Worm (Caenorhabditis elegans): ENCODE data around the gene ZK1248.17.

Gene ZK1248.17

DNA sequence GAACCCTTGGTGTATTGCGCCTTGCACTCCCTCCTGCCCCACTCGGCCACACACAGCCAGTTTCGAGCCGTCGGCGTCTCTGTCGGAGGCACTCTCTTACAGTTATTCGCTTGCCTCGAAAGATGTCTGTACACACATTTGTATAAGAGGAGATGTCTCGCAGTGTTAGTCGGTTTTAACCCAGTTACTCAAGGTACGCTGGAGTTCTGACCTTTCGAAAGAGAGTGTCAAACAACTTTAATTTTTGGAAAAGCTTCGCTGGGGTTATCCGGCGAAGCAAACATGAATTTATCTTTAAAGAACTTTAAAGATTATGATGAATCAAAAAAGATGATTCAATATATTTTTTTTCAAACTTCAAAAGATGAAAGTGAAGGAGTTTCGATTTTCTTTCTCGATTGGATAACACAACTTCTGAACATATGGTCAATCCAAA, 629 bp downstream of the ZK1248.17 start (continued):
- TF ChIP-seq nhr-237 (tag; optimal IDR thresholded peaks at IDR 0.05) = peak; percentile 98
- TF ChIP-seq pax-3 (tag; optimal IDR thresholded peaks at IDR 0.05) = peak; percentile 99
- peak; percentile 99 for TF ChIP-seq isw-1 (GFP tag; IDR thresholded peaks at IDR 0.05)
- peak; percentile 100 for TF ChIP-seq swsn-7 (tag; optimal IDR thresholded peaks at IDR 0.05)
- peak; percentile 79 for TF ChIP-seq hlh-4 (tag; optimal IDR thresholded peaks at IDR 0.05)
- TF ChIP-seq irx-1 (tag; optimal IDR thresholded peaks at IDR 0.05) = peak; percentile 100
- peak; percentile 75 for TF ChIP-seq F16B12.6 (tag; optimal IDR thresholded peaks at IDR 0.05)
- TF ChIP-seq mdl-1 (tag; optimal IDR thresholded peaks at IDR 0.05) = peak; percentile 46 to 94
- peak; percentile 99 for TF ChIP-seq sox-4 (tag; optimal IDR thresholded peaks at IDR 0.05)
- peak; percentile 99 for TF ChIP-seq zag-1 (tag; optimal IDR thresholded peaks at IDR 0.05)
- peak; percentile 99 for TF ChIP-seq fkh-10 (GFP tag; optimal IDR thresholded peaks at IDR 0.05)
- peak; percentile 99 for TF ChIP-seq mep-1 (tag; optimal IDR thresholded peaks at IDR 0.05)
- peak; percentile 100 for TF ChIP-seq snpc-4 (tag; optimal IDR thresholded peaks at IDR 0.05)
- peak; percentile 81 for TF ChIP-seq C34B4.2 (tag; optimal IDR thresholded peaks at IDR 0.05)
- TF ChIP-seq tbx-2 (tag; optimal IDR thresholded peaks at IDR 0.05) = peak; percentile 100
- peak in 5 of 6 experiments; percentile 91 to 99 (median 95) for TF ChIP-seq elt-3 (tag; optimal IDR thresholded peaks at IDR 0.05)
- TF ChIP-seq rnt-1 (tag; optimal IDR thresholded peaks at IDR 0.05) = peak; percentile 98

DNA sequence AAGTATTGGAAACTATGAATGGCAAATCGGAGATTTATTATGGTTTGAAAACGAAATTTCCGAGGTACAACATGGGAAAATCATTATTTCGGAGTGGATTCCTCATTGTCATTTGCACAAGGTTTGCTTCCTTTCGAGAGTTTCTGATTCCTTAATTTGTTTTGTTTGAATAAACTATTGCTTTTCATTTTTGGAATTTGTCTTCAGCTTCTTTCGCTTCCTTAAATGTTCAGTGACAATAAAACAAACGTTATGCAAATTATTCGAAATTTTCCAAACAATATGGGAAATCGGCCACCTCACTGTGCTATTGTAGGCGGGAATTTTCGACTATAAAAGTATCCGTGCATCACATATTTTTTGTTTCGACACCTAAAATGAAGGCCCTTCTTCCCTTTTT, 3.5 kb downstream of the ZK1248.17 start, which contains the start of gene nep-25:
nep-25 (plus strand) TSS at position 375 of the 400 bp plus-strand sequence.
- no peak for TF ChIP-seq skn-1 (tag; optimal IDR thresholded peaks at IDR 0.05)
- TF ChIP-seq blmp-1 (tag; optimal IDR thresholded peaks at IDR 0.05) = no peak
- no peak for TF ChIP-seq mef-2 (tag; optimal IDR thresholded peaks at IDR 0.05)
- no peak for TF ChIP-seq irx-1 (tag; optimal IDR thresholded peaks at IDR 0.05)
- no peak for TF ChIP-seq alr-1 (tag; optimal IDR thresholded peaks at IDR 0.05; ENCODE audit: borderline replicate concordance)
- TF ChIP-seq ceh-88 (GFP tag; IDR thresholded peaks at IDR 0.05) = no peak
- TF ChIP-seq nhr-90 (tag; optimal IDR thresholded peaks at IDR 0.05; ENCODE audit: poor library complexity) = no peak
- TF ChIP-seq fos-1 (tag; optimal IDR thresholded peaks at IDR 0.05) = no peak

DNA sequence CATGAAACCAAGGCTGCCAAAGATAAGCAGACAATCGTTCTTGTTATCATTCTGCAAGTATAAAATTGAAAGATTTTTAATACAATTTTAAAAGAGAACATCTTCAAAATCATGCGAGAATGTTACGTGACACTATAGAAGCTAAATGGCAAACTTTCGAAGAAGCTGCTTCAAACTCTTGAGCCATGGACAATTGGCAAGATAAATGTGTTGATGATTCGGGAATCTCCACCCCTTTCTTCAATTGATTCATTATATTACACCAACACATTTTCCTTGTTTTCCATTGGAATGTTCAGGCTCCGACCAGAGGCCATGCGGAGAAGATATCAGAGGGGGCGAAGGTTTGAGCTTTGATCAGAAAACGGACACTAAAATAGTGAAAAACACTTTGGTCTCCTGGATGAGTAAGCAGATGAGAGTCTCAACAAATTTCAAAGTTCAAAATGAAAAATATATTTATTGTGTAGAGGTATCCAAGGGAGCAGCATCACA, 4.2 kb downstream of the ZK1248.17 start, which contains the start of gene lec-5:
lec-5 (minus strand) TSS at position 51 of the 495 bp plus-strand sequence.
- TF ChIP-seq dsc-1 (tag; optimal IDR thresholded peaks at IDR 0.05) (peak; percentile 56), rnt-1 (tag; optimal IDR thresholded peaks at IDR 0.05) (peak; percentile 56), lin-14 (GFP tag; optimal IDR thresholded peaks at IDR 0.05) (peak; percentile 72), snu-23 (GFP tag; optimal IDR thresholded peaks at IDR 0.05) (peak; percentile 23), nhr-19 (GFP tag; conservative IDR thresholded peaks at IDR 0.05) (peak; percentile 38), pag-3 (tag; optimal IDR thresholded peaks at IDR 0.05; ENCODE audit: borderline replicate concordance, insufficient read depth) (peak; percentile 79), swsn-7 (tag; optimal IDR thresholded peaks at IDR 0.05) (no peak), hlh-4 (tag; optimal IDR thresholded peaks at IDR 0.05) (no peak), ceh-63 (GFP tag; optimal IDR thresholded peaks at IDR 0.05) (no peak), aly-2 (tag; optimal IDR thresholded peaks at IDR 0.05) (no peak), nhr-20 (tag; optimal IDR thresholded peaks at IDR 0.05) (peak; percentile 23), nhr-71 (tag; optimal IDR thresholded peaks at IDR 0.05) (peak; percentile 60), unc-30 (tag; optimal IDR thresholded peaks at IDR 0.05) (no peak), nhr-90 (tag; optimal IDR thresholded peaks at IDR 0.05; ENCODE audit: poor library complexity) (no peak), mep-1 (tag; optimal IDR thresholded peaks at IDR 0.05) (peak; percentile 2), unc-130 (tag; optimal IDR thresholded peaks at IDR 0.05) (peak; percentile 63), ztf-4 (tag; optimal IDR thresholded peaks at IDR 0.05) (no peak), lsy-2 (tag; optimal IDR thresholded peaks at IDR 0.05) (peak in 1 of 2 experiments; percentile 47)

DNA sequence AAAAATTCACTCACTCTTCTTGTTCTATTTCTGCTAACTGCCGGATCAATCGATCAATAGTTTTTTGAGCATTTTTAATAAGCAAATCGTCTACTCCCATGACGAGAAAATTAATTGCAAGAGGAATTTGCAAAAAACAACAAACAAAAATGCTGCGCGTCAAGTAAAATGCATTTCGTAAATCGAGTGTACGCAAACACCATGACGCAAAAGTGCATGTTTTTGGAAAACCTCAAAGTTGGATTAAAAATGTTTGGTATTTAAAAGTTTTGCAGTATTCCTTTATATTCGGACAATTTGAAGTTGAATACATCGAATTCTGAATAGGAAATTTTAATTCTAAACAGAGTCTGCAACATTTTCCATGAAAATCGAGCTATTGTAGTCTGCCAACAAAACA, 6.1 kb downstream of the ZK1248.17 start, which contains the start of gene ZK1248.19:
ZK1248.19 (minus strand) TSS at position 188 of the 400 bp plus-strand sequence.
- peak; percentile 88 for TF ChIP-seq F16B12.6 (tag; optimal IDR thresholded peaks at IDR 0.05)
- peak; percentile 35 for TF ChIP-seq nhr-47 (tag; optimal IDR thresholded peaks at IDR 0.05)
- TF ChIP-seq egl-27 (tag; optimal IDR thresholded peaks at IDR 0.05) = no peak
- TF ChIP-seq ztf-11 (tag; optimal IDR thresholded peaks at IDR 0.05) = no peak
- TF ChIP-seq lsy-2 (tag; optimal IDR thresholded peaks at IDR 0.05) = peak; percentile 42 to 58
- no peak for TF ChIP-seq C34B4.2 (tag; optimal IDR thresholded peaks at IDR 0.05)
- TF ChIP-seq dsc-1 (tag; optimal IDR thresholded peaks at IDR 0.05) = peak; percentile 14
- peak; percentile 15 for TF ChIP-seq xbp-1 (tag; optimal IDR thresholded peaks at IDR 0.05)
- peak; percentile 53 to 54 for TF ChIP-seq efl-1 (optimal IDR thresholded peaks at IDR 0.05)
- TF ChIP-seq efl-1 (GFP tag; optimal IDR thresholded peaks at IDR 0.05 in 1 of 2) = peak; percentile 32 to 95
- TF ChIP-seq fkh-4 (tag; optimal IDR thresholded peaks at IDR 0.05; ENCODE audit: borderline replicate concordance) = no peak
- TF ChIP-seq nhr-71 (tag; optimal IDR thresholded peaks at IDR 0.05) = peak; percentile 43
- TF ChIP-seq unc-86 (tag; optimal IDR thresholded peaks at IDR 0.05) = no peak
- no peak for TF ChIP-seq ceh-8 (GFP tag; optimal IDR thresholded peaks at IDR 0.05)
- TF ChIP-seq mep-1 (tag; optimal IDR thresholded peaks at IDR 0.05) = peak; percentile 16
- TF ChIP-seq unc-30 (tag; optimal IDR thresholded peaks at IDR 0.05) = no peak
- TF ChIP-seq lin-15B (tag; optimal IDR thresholded peaks at IDR 0.05) = no peak

Measured in whole organism, L1 larva.